Fruit fly (Drosophila melanogaster): Measurements from ENCODE around the gene INPP5E.

INPP5E gene

dm6 chr3L:12267332-12267914 is 10.0 kb upstream of the INPP5E start, which contains the start of gene CG32100 (continued):
- TF ChIP-seq tin (GFP tag; optimal IDR thresholded peaks at IDR 0.05) (no peak), vfl (GFP tag; optimal IDR thresholded peaks at IDR 0.05) (no peak), CG1603 (tag; optimal IDR thresholded peaks at IDR 0.05) (peak; percentile 40), h (optimal IDR thresholded peaks at IDR 0.05) (no peak), Kr (GFP tag; optimal IDR thresholded peaks at IDR 0.05) (no peak), E2f2 (GFP tag; IDR thresholded peaks at IDR 0.05) (peak; percentile 95), CG10431 (GFP tag; optimal IDR thresholded peaks at IDR 0.05) (no peak), Bgb (GFP tag; IDR thresholded peaks at IDR 0.05; ENCODE audit: partially characterized antibody) (0 out of 2 replicates have a peak, but pooled peaks have one; percentile 23), crp (GFP tag; optimal IDR thresholded peaks at IDR 0.05) (peak; percentile 47 to 91), bbx (GFP tag; IDR thresholded peaks at IDR 0.05; ENCODE audit: partially characterized antibody) (no peak), CG9797 (GFP tag; optimal IDR thresholded peaks at IDR 0.05) (peak; percentile 67), z (GFP tag; IDR thresholded peaks at IDR 0.05) (no peak), CG32767 (GFP tag; IDR thresholded peaks at IDR 0.05) (peak; percentile 54), CG7745 (tag; optimal IDR thresholded peaks at IDR 0.05) (no peak), fu2 (GFP tag; optimal IDR thresholded peaks at IDR 0.05) (no peak), CG9932 (GFP tag; IDR thresholded peaks at IDR 0.05) (no peak), Dfd (GFP tag; optimal IDR thresholded peaks at IDR 0.05) (no peak), sug (tag; optimal IDR thresholded peaks at IDR 0.05) (no peak), Lim3 (GFP tag; IDR thresholded peaks at IDR 0.05) (no peak), Med (GFP tag) (peak; percentile 46), nom (GFP tag; optimal IDR thresholded peaks at IDR 0.05) (no peak), CG13287 (GFP tag; IDR thresholded peaks at IDR 0.05; ENCODE audit: partially characterized antibody) (peak; percentile 37; the same call in 1 of the 2 replicates), Dp (GFP tag; optimal IDR thresholded peaks at IDR 0.05) (peak; percentile 92), chn (GFP tag; optimal IDR thresholded peaks at IDR 0.05) (no peak), gfzf (GFP tag; optimal IDR thresholded peaks at IDR 0.05) (peak; percentile 84), otp (GFP tag; IDR thresholded peaks at IDR 0.05) (no peak), nerfin-1 (tag; optimal IDR thresholded peaks at IDR 0.05) (peak; percentile 84), dpn (GFP tag; optimal IDR thresholded peaks at IDR 0.05) (no peak), CG13424 (tag; optimal IDR thresholded peaks at IDR 0.05) (no peak), bsh (GFP tag; optimal IDR thresholded peaks at IDR 0.05) (no peak), CG10654 (GFP tag; optimal IDR thresholded peaks at IDR 0.05) (no peak), Dbx (GFP tag; IDR thresholded peaks at IDR 0.05) (no peak), sqz (GFP tag; optimal IDR thresholded peaks at IDR 0.05) (peak; percentile 83), CG13296 (GFP tag; optimal IDR thresholded peaks at IDR 0.05) (no peak), CG7786 (GFP tag; optimal IDR thresholded peaks at IDR 0.05) (no peak), CG31441 (GFP tag; IDR thresholded peaks at IDR 0.05) (no peak), MESR4 (GFP tag; optimal IDR thresholded peaks at IDR 0.05) (peak; percentile 69), Nf-YA (GFP tag; IDR thresholded peaks at IDR 0.05) (0 out of 2 replicates have a peak, but pooled peaks have one; percentile 9), tap (tag; optimal IDR thresholded peaks at IDR 0.05) (no peak)

- TF ChIP-seq Ada2b (GFP tag; IDR thresholded peaks at IDR 0.05) (no peak), crp (GFP tag; optimal IDR thresholded peaks at IDR 0.05) (no peak), croc (GFP tag; conservative IDR thresholded peaks at IDR 0.05) (no peak), Nf-YC (tag; optimal IDR thresholded peaks at IDR 0.05) (peak; percentile 37), CG6854 (GFP tag; optimal IDR thresholded peaks at IDR 0.05) (peak; percentile 15), CG10274 (GFP tag; optimal IDR thresholded peaks at IDR 0.05) (no peak), CG1529 (GFP tag; optimal IDR thresholded peaks at IDR 0.05) (no peak), CG18599 (GFP tag; optimal IDR thresholded peaks at IDR 0.05) (peak; percentile 79), CG13296 (GFP tag; optimal IDR thresholded peaks at IDR 0.05) (peak; percentile 77), Ets65A (GFP tag) (no peak), B-H1 (GFP tag; IDR thresholded peaks at IDR 0.05) (no peak), Meics (GFP tag; optimal IDR thresholded peaks at IDR 0.05) (peak; percentile 64), E2f1 (GFP tag; IDR thresholded peaks at IDR 0.05) (0 out of 2 replicates have a peak, but pooled peaks have one; percentile 14), aop (GFP tag; IDR thresholded peaks at IDR 0.05) (no peak), sd (tag; optimal IDR thresholded peaks at IDR 0.05) (peak; percentile 3)
These were observed 7.6 kb upstream of the INPP5E start for dm6 chr3L:12269867-12270266.

All from whole organism, embryonic.